Fruit fly (Drosophila melanogaster): ENCODE measurements around the gene Pbp95.

The Pbp95 gene

dm6 chr3R:7990799-7991423 lies 22.7 kb upstream of the Pbp95 start (continued):
- TF ChIP-seq onecut (GFP tag; IDR thresholded peaks at IDR 0.05), result peak; percentile 49; the same call in 1 of the 2 replicates
- TF ChIP-seq Awh (GFP tag; IDR thresholded peaks at IDR 0.05), result peak; percentile 81
- TF ChIP-seq CG12769 (tag; optimal IDR thresholded peaks at IDR 0.05), result peak; percentile 73
- TF ChIP-seq grn (GFP tag; optimal IDR thresholded peaks at IDR 0.05), result peak; percentile 18
- peak; percentile 72 for TF ChIP-seq oc (tag; optimal IDR thresholded peaks at IDR 0.05)

dm6 chr3R:7991446-7991845 lies 22.1 kb upstream of the Pbp95 start:
- TF ChIP-seq da (GFP tag; optimal IDR thresholded peaks at IDR 0.05), result no peak
- TF ChIP-seq CG6791 (GFP tag; IDR thresholded peaks at IDR 0.05; ENCODE audit: partially characterized antibody), result no peak
- TF ChIP-seq CG8359 (GFP tag; optimal IDR thresholded peaks at IDR 0.05; ENCODE audit: borderline replicate concordance), result peak; percentile 99
- no peak for TF ChIP-seq CG10321 (GFP tag; IDR thresholded peaks at IDR 0.05)
- TF ChIP-seq pum (GFP tag; optimal IDR thresholded peaks at IDR 0.05), result no peak
- TF ChIP-seq Gug (GFP tag; IDR thresholded peaks at IDR 0.05), result no peak
- TF ChIP-seq ken (GFP tag; IDR thresholded peaks at IDR 0.05), result 0 out of 3 replicates have a peak, but pooled peaks have one; percentile 47
- no peak for TF ChIP-seq Atf6 (GFP tag; IDR thresholded peaks at IDR 0.05)
- no peak for TF ChIP-seq HmgZ (tag; optimal IDR thresholded peaks at IDR 0.05)

dm6 chr3R:7992100-7992499 lies 21.5 kb upstream of the Pbp95 start:
- TF ChIP-seq her (GFP tag; optimal IDR thresholded peaks at IDR 0.05) (no peak), CG7745 (tag; optimal IDR thresholded peaks at IDR 0.05) (no peak), lov (optimal IDR thresholded peaks at IDR 0.05) (no peak), lov (GFP tag; IDR thresholded peaks at IDR 0.05) (no peak), gem (tag; optimal IDR thresholded peaks at IDR 0.05) (peak; percentile 16), dmrt99B (tag; optimal IDR thresholded peaks at IDR 0.05) (no peak), Hr51 (GFP tag; optimal IDR thresholded peaks at IDR 0.05) (peak in 1 of 2 experiments; percentile 13), CG11456 (GFP tag; IDR thresholded peaks at IDR 0.05) (no peak), GATAe (GFP tag; conservative IDR thresholded peaks at IDR 0.05) (no peak)

dm6 chr3R:7993506-7993905 lies 20.1 kb upstream of the Pbp95 start:
- TF ChIP-seq ato (GFP tag; IDR thresholded peaks at IDR 0.05; ENCODE audit: partially characterized antibody) (no peak), CG12744 (GFP tag; optimal IDR thresholded peaks at IDR 0.05) (no peak), Drgx (GFP tag; IDR thresholded peaks at IDR 0.05) (0 out of 2 replicates have a peak, but pooled peaks have one; percentile 9), CG4820 (GFP tag; optimal IDR thresholded peaks at IDR 0.05) (no peak), Trl (optimal IDR thresholded peaks at IDR 0.05) (peak; percentile 15 to 70), Trl (GFP tag; optimal IDR thresholded peaks at IDR 0.05) (no peak), Kr (GFP tag; optimal IDR thresholded peaks at IDR 0.05) (no peak), CG6791 (GFP tag; IDR thresholded peaks at IDR 0.05; ENCODE audit: partially characterized antibody) (no peak), CG3838 (GFP tag; optimal IDR thresholded peaks at IDR 0.05) (no peak), ham (GFP tag; IDR thresholded peaks at IDR 0.05) (no peak), Tbp (GFP tag; optimal IDR thresholded peaks at IDR 0.05) (no peak), CG12236 (GFP tag; optimal IDR thresholded peaks at IDR 0.05) (no peak), CG1792 (GFP tag; optimal IDR thresholded peaks at IDR 0.05) (no peak), Ravus (GFP tag; IDR thresholded peaks at IDR 0.05) (no peak), aop (GFP tag; IDR thresholded peaks at IDR 0.05) (no peak), CG2120 (GFP tag; optimal IDR thresholded peaks at IDR 0.05) (no peak), Mrtf (GFP tag; IDR thresholded peaks at IDR 0.05) (no peak), exex (tag; optimal IDR thresholded peaks at IDR 0.05) (peak; percentile 25), emc (GFP tag; optimal IDR thresholded peaks at IDR 0.05) (no peak), Xrp1 (GFP tag; IDR thresholded peaks at IDR 0.05) (no peak), CG9609 (GFP tag; optimal IDR thresholded peaks at IDR 0.05) (no peak), bsh (GFP tag; optimal IDR thresholded peaks at IDR 0.05) (no peak), CG9817 (tag; optimal IDR thresholded peaks at IDR 0.05) (no peak), cwo (GFP tag; optimal IDR thresholded peaks at IDR 0.05) (peak; percentile 46), Hsf (GFP tag; optimal IDR thresholded peaks at IDR 0.05) (no peak), cas (GFP tag; IDR thresholded peaks at IDR 0.05) (no peak)

Data from whole organism, embryonic.